Worm (Caenorhabditis elegans) whole organism, L2 larva: Measurements from ENCODE around the gene C31H2.4.

Source experiments
- C34F6.9 ChIP-seq: fragments of 150-350 bp; optimal IDR thresholded peaks from 2 replicates; lab custom pipeline; 2014; ENCODE audit warnings: missing biosample characterization, missing genetic modification characterization
- F13H6.1 ChIP-seq: sonication (generic microtip); optimal IDR thresholded peaks from 2 replicates; lab custom pipeline; 2016; ENCODE audit warnings: missing genetic modification characterization, missing compliant biosample characterization
- R02D3.7 ChIP-seq: fragments of 150-350 bp; optimal IDR thresholded peaks from 2 replicates; lab custom pipeline; 2014; ENCODE audit warnings: missing biosample characterization, missing genetic modification characterization
- Y55F3AM.14 ChIP-seq: fragments of 200-800 bp; sonication (Bioruptor generic); optimal IDR thresholded peaks from 2 replicates; lab custom pipeline; 2018; ENCODE audit warnings: mild to moderate bottlenecking, missing genetic modification characterization, missing compliant biosample characterization
- alr-1 ChIP-seq: fragments of 150-350 bp; optimal IDR thresholded peaks from 2 replicates; lab custom pipeline; 2014; ENCODE audit warnings: missing biosample characterization, missing genetic modification characterization
- aly-2 ChIP-seq: fragments of 150-350 bp; optimal IDR thresholded peaks from 2 replicates; lab custom pipeline; 2014; ENCODE audit warnings: missing biosample characterization, missing genetic modification characterization
- blmp-1 ChIP-seq: sonication (generic microtip); optimal IDR thresholded peaks from 2 replicates; lab custom pipeline; 2017; ENCODE audit warnings: missing genetic modification characterization, mild to moderate bottlenecking, missing compliant biosample characterization, antibody characterized with exemption, moderate library complexity; ENCODE audit not compliant: insufficient read depth
- ceh-82 ChIP-seq: fragments of 150-350 bp; optimal IDR thresholded peaks from 2 replicates; lab custom pipeline; 2014; ENCODE audit warnings: missing biosample characterization, missing genetic modification characterization
- egl-27 ChIP-seq: sonication (generic microtip); optimal IDR thresholded peaks from 3 replicates; lab custom pipeline; 2017; ENCODE audit warnings: missing biosample characterization, missing genetic modification reagents, missing genetic modification characterization
- elt-3 ChIP-seq: sonication (generic microtip); optimal IDR thresholded peaks from 2 replicates; lab custom pipeline; 2017; ENCODE audit warnings: missing biosample characterization, missing genetic modification characterization
- fos-1 ChIP-seq: fragments of 150-350 bp; optimal IDR thresholded peaks from 2 replicates; lab custom pipeline; 2014; ENCODE audit warnings: missing biosample characterization, missing genetic modification characterization
- gmeb-1 ChIP-seq: fragments of 150-350 bp; optimal IDR thresholded peaks from 2 replicates; lab custom pipeline; 2014; ENCODE audit warnings: missing biosample characterization, missing genetic modification characterization
- lin-39 ChIP-seq: fragments of 150-350 bp; optimal IDR thresholded peaks from 2 replicates; lab custom pipeline; 2014; ENCODE audit warnings: missing biosample characterization, missing genetic modification reagents, missing genetic modification characterization
- lsy-2 ChIP-seq, 2 experiments: fragments of 150-350 bp in 1 of 2; sonication (generic microtip) in 1 of 2; optimal IDR thresholded peaks; 2 replicates each; lab custom pipeline; 2014 to 2017; ENCODE audit warnings: missing biosample characterization in 2 of 2, missing genetic modification characterization in 2 of 2
- mab-5 ChIP-seq: fragments of 150-350 bp; optimal IDR thresholded peaks from 2 replicates; lab custom pipeline; 2014; ENCODE audit warnings: missing biosample characterization, missing genetic modification characterization
- mbf-1 ChIP-seq: sonication (generic microtip); optimal IDR thresholded peaks from 2 replicates; lab custom pipeline; 2017; ENCODE audit warnings: missing biosample characterization, missing genetic modification characterization
- mdl-1 ChIP-seq, 2 experiments: fragments of 150-350 bp in 1 of 2; sonication (generic microtip) in 1 of 2; optimal IDR thresholded peaks; 2 replicates each; lab custom pipeline; 2017; ENCODE audit warnings: missing biosample characterization in 2 of 2, missing genetic modification characterization in 2 of 2
- nhr-10 ChIP-seq: sonication (generic microtip); optimal IDR thresholded peaks from 2 replicates; lab custom pipeline; 2017; ENCODE audit warnings: missing biosample characterization, missing genetic modification characterization
- nhr-129 ChIP-seq: fragments of 150-350 bp; optimal IDR thresholded peaks from 2 replicates; lab custom pipeline; 2014; ENCODE audit warnings: missing biosample characterization, missing genetic modification characterization
- nhr-21 ChIP-seq: fragments of 150-350 bp; optimal IDR thresholded peaks from 2 replicates; lab custom pipeline; 2014; ENCODE audit warnings: missing biosample characterization, missing genetic modification characterization
- nhr-23 ChIP-seq: fragments of 150-350 bp; optimal IDR thresholded peaks from 2 replicates; lab custom pipeline; 2014; ENCODE audit warnings: missing biosample characterization, missing genetic modification reagents, missing genetic modification characterization
- nhr-25 ChIP-seq: fragments of 150-350 bp; sonication (generic microtip); optimal IDR thresholded peaks from 3 replicates; lab custom pipeline; 2014; ENCODE audit warnings: missing biosample characterization, missing genetic modification characterization
- nhr-77 ChIP-seq: fragments of 150-350 bp; optimal IDR thresholded peaks from 2 replicates; lab custom pipeline; 2014; ENCODE audit warnings: missing biosample characterization, missing genetic modification characterization
- sma-9 ChIP-seq, 2 experiments: fragments of 150-350 bp in 1 of 2; sonication (generic microtip) in 1 of 2; optimal IDR thresholded peaks; 2 replicates each; lab custom pipeline; 2014 to 2016; ENCODE audit warnings: missing genetic modification characterization in 2 of 2, mild to moderate bottlenecking in 1 of 2, missing biosample characterization in 1 of 2, missing compliant biosample characterization in 1 of 2, missing genetic modification reagents in 1 of 2, moderate library complexity in 1 of 2
- snpc-4 ChIP-seq: fragments of 150-350 bp; optimal IDR thresholded peaks from 2 replicates; lab custom pipeline; 2014; ENCODE audit warnings: missing biosample characterization, missing genetic modification characterization
- ztf-1 ChIP-seq: fragments of 200-800 bp; sonication (Bioruptor generic); conservative IDR thresholded peaks from 2 replicates; pipeline ENCODE4 v1.3.6; 2022; ENCODE audit warnings: missing genetic modification characterization, missing compliant biosample characterization
- ztf-11 ChIP-seq: sonication (generic microtip); optimal IDR thresholded peaks from 2 replicates; lab custom pipeline; 2017; ENCODE audit warnings: missing biosample characterization, missing genetic modification characterization
- ztf-4 ChIP-seq: fragments of 150-350 bp; optimal IDR thresholded peaks from 2 replicates; lab custom pipeline; 2014; ENCODE audit warnings: missing biosample characterization, missing genetic modification characterization

C31H2.4 gene

ce11 chrX:5106942-5107341 is 52.5 kb downstream of the C31H2.4 start, which contains the start of gene C42D8.9:
Gene C42D8.9, minus strand, starts transcription at chrX:5107042.
- no peak for TF ChIP-seq lsy-2 (tag; optimal IDR thresholded peaks at IDR 0.05; lab: Kevin White, UChicago)
- no peak for TF ChIP-seq fos-1
- no peak for TF ChIP-seq nhr-23 (tag; lab: Kevin White, UChicago)
- no peak for TF ChIP-seq nhr-21 (tag; lab: Kevin White, UChicago)
- no peak for TF ChIP-seq C34F6.9 (tag; lab: Kevin White, UChicago)
- TF ChIP-seq ztf-1 (GFP tag; lab: Robert Waterston, UW) = no peak
- TF ChIP-seq nhr-77 = no peak
- no peak for TF ChIP-seq mab-5 (tag; lab: Kevin White, UChicago)
- TF ChIP-seq nhr-25 = no peak
- no peak for TF ChIP-seq ztf-11
- no peak for TF ChIP-seq gmeb-1 (tag; lab: Kevin White, UChicago)
- no peak for TF ChIP-seq aly-2 (tag; lab: Kevin White, UChicago)
- no peak for TF ChIP-seq elt-3 (tag; lab: Kevin White, UChicago)
- TF ChIP-seq ztf-4 (tag; lab: Kevin White, UChicago) = no peak
- TF ChIP-seq nhr-10 (tag; lab: Kevin White, UChicago) = no peak

DNA sequence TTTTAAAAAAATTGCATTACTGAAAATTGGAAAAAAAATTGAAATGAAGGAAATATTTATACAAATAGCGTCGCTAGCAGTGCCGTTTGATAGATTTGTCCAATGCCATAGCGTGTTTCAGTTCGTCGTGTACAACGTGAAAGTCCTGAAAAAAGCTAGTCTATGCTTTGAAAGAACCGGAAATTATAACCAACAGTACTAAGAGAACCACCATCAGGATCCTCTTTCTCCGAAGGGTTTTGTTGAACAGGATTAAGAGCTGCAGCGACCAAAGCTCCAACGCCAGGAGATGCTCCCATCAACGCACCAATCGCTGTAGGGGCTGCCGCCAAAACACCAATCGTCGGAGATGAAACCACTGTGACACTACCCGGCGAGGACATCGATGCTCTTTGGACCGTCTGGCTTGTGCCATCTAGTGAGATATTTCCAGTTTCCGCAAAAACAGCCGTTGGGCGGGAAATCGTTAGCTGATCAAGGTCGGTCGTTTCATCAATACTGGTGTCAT is 53.2 kb downstream of the C31H2.4 start:
- no peak for TF ChIP-seq nhr-129
- TF ChIP-seq F13H6.1 (tag; lab: Kevin White, UChicago) = no peak
- TF ChIP-seq ztf-1 (GFP tag; lab: Robert Waterston, UW) = no peak
- no peak for TF ChIP-seq ceh-82 (tag; lab: Kevin White, UChicago)
- no peak for TF ChIP-seq mdl-1 (tag; optimal IDR thresholded peaks at IDR 0.05; lab: Kevin White, UChicago)
- TF ChIP-seq nhr-21 (tag; lab: Kevin White, UChicago) = no peak
- no peak for TF ChIP-seq mab-5 (tag; lab: Kevin White, UChicago)
- no peak for TF ChIP-seq blmp-1 (tag; lab: Kevin White, UChicago)
- TF ChIP-seq ztf-11 = no peak
- TF ChIP-seq C34F6.9 (tag; lab: Kevin White, UChicago) = no peak
- no peak for TF ChIP-seq nhr-23 (tag; lab: Kevin White, UChicago)
- TF ChIP-seq egl-27 (tag; lab: Kevin White, UChicago) = no peak
- no peak for TF ChIP-seq nhr-10 (tag; lab: Kevin White, UChicago)
- no peak for TF ChIP-seq sma-9 (GFP tag; optimal IDR thresholded peaks at IDR 0.05; lab: Kevin White, UChicago)
- TF ChIP-seq sma-9 (tag; optimal IDR thresholded peaks at IDR 0.05; lab: Kevin White, UChicago) = no peak
- no peak for TF ChIP-seq mbf-1 (tag; lab: Kevin White, UChicago)
- no peak for TF ChIP-seq lin-39 (tag; lab: Kevin White, UChicago)
- TF ChIP-seq Y55F3AM.14 (GFP tag; lab: Kevin White, UChicago) = no peak

- no peak for TF ChIP-seq C34F6.9 (tag; lab: Kevin White, UChicago)
- TF ChIP-seq F13H6.1 (tag; lab: Kevin White, UChicago) = no peak
- no peak for TF ChIP-seq ztf-1 (GFP tag; lab: Robert Waterston, UW)
- no peak for TF ChIP-seq snpc-4 (tag; lab: Kevin White, UChicago)
- no peak for TF ChIP-seq nhr-23 (tag; lab: Kevin White, UChicago)
- no peak for TF ChIP-seq R02D3.7 (tag; lab: Kevin White, UChicago)
- no peak for TF ChIP-seq elt-3 (tag; lab: Kevin White, UChicago)
- TF ChIP-seq alr-1 (tag; lab: Kevin White, UChicago) = no peak
Observed at ce11 chrX:5105703-5106102, 53.8 kb downstream of the C31H2.4 start.
